Fruit fly (Drosophila melanogaster) whole organism, embryonic: ENCODE data around the gene y.

Experiments used
- CG10654 ChIP-seq: fragments of 200-800 bp; sonication (Bioruptor generic); optimal IDR thresholded peaks from 2 replicates; lab custom pipeline; 2016; ENCODE audit warnings: missing biosample characterization, missing genetic modification characterization
- CG11398 ChIP-seq: fragments of 200-800 bp; sonication (Bioruptor generic); optimal IDR thresholded peaks from 2 replicates; lab custom pipeline; 2016; ENCODE audit warnings: missing biosample characterization, missing genetic modification characterization
- CG12299 ChIP-seq: fragments of 200-800 bp; sonication (Bioruptor generic); optimal IDR thresholded peaks from 2 replicates; lab custom pipeline; 2018; ENCODE audit warnings: missing biosample characterization, mild to moderate bottlenecking, missing genetic modification characterization
- CG12942 ChIP-seq: fragments of 200-800 bp; sonication (Bioruptor generic); optimal IDR thresholded peaks from 3 replicates; lab custom pipeline; 2016; ENCODE audit warnings: missing biosample characterization, missing genetic modification characterization
- CG13894 ChIP-seq: fragments of 200-800 bp; sonication (Bioruptor generic); optimal IDR thresholded peaks from 3 replicates; lab custom pipeline; 2018; ENCODE audit warnings: missing biosample characterization, mild to moderate bottlenecking, missing genetic modification characterization, moderate library complexity
- CG15269 ChIP-seq: fragments of 200-800 bp; sonication (Bioruptor generic); optimal IDR thresholded peaks from 2 replicates; lab custom pipeline; 2018; ENCODE audit warnings: missing biosample characterization, mild to moderate bottlenecking, missing genetic modification characterization, moderate library complexity
- CG1603 ChIP-seq: fragments of 200-800 bp; sonication (Bioruptor generic); optimal IDR thresholded peaks from 2 replicates; lab custom pipeline; 2019; ENCODE audit warnings: missing biosample characterization, mild to moderate bottlenecking, missing genetic modification characterization, moderate library complexity
- CG17186 ChIP-seq: fragments of 200-800 bp; sonication (Bioruptor generic); optimal IDR thresholded peaks from 3 replicates; lab custom pipeline; 2017; ENCODE audit warnings: missing biosample characterization, missing genetic modification reagents, missing genetic modification characterization
- CG17385 ChIP-seq: fragments of 200-800 bp; sonication (Bioruptor generic); optimal IDR thresholded peaks from 3 replicates; lab custom pipeline; 2018; ENCODE audit warnings: missing biosample characterization, mild to moderate bottlenecking, missing genetic modification characterization
- CG17802 ChIP-seq: fragments of 200-800 bp; sonication (Bioruptor generic); optimal IDR thresholded peaks from 2 replicates; lab custom pipeline; 2018; ENCODE audit warnings: missing biosample characterization, mild to moderate bottlenecking, missing genetic modification characterization, moderate library complexity
- CG3407 ChIP-seq: fragments of 200-800 bp; sonication (Bioruptor generic); optimal IDR thresholded peaks from 2 replicates; lab custom pipeline; 2018; ENCODE audit warnings: missing biosample characterization, mild to moderate bottlenecking, missing genetic modification characterization
- CG34422 ChIP-seq: fragments of 200-800 bp; sonication (Bioruptor generic); IDR thresholded peaks from 3 replicates; pipeline ENCODE4 v1.3.6; 2022; ENCODE audit warnings: missing biosample characterization, missing genetic modification characterization
- CG4617 ChIP-seq: fragments of 200-800 bp; sonication (Bioruptor generic); optimal IDR thresholded peaks from 3 replicates; lab custom pipeline; 2016; ENCODE audit warnings: missing biosample characterization, missing genetic modification characterization, borderline replicate concordance
- CG4820 ChIP-seq: fragments of 200-800 bp; sonication (Bioruptor generic); optimal IDR thresholded peaks from 3 replicates; lab custom pipeline; 2016; ENCODE audit warnings: missing biosample characterization, missing genetic modification characterization
- CG6272 ChIP-seq: fragments of 200-800 bp; sonication (Bioruptor generic); IDR thresholded peaks from 2 replicates; pipeline ENCODE4 v1.3.6; 2022; ENCODE audit warnings: missing biosample characterization, missing genetic modification characterization
- CG6765 ChIP-seq: fragments of 200-800 bp; sonication (Bioruptor generic); optimal IDR thresholded peaks from 3 replicates; lab custom pipeline; 2017; ENCODE audit warnings: missing biosample characterization, mild to moderate bottlenecking, missing genetic modification characterization
- CG7357 ChIP-seq: fragments of 200-800 bp; sonication (Bioruptor generic); IDR thresholded peaks from 3 replicates; pipeline ENCODE4 v1.3.6; 2022; ENCODE audit warnings: missing biosample characterization, missing genetic modification characterization
- CG7372 ChIP-seq: fragments of 200-800 bp; sonication (Bioruptor generic); IDR thresholded peaks from 2 replicates; pipeline ENCODE4 v1.3.6; 2022; ENCODE audit warnings: missing biosample characterization, missing genetic modification characterization
- CG7556 ChIP-seq: fragments of 200-800 bp; sonication (Bioruptor generic); optimal IDR thresholded peaks from 2 replicates; lab custom pipeline; 2017; ENCODE audit warnings: missing biosample characterization, mild to moderate bottlenecking, missing genetic modification characterization
- CG7786 ChIP-seq: fragments of 200-800 bp; sonication (Bioruptor generic); optimal IDR thresholded peaks from 2 replicates; lab custom pipeline; 2016; ENCODE audit warnings: missing biosample characterization, missing genetic modification characterization
- CG8290 ChIP-seq, 3 experiments: fragments of 200-800 bp; sonication (Bioruptor generic); optimal IDR thresholded peaks; 2 replicates each; lab custom pipeline; 2016 to 2019; ENCODE audit warnings: missing biosample characterization in 3 of 3, missing genetic modification characterization in 3 of 3, mild to moderate bottlenecking in 2 of 3, moderate library complexity in 1 of 3
- D19A ChIP-seq: fragments of 200-800 bp; optimal IDR thresholded peaks from 3 replicates; lab custom pipeline; 2019; ENCODE audit warnings: missing biosample characterization, mild to moderate bottlenecking, missing genetic modification characterization, moderate library complexity
- Deaf1 ChIP-seq: fragments of 200-800 bp; optimal IDR thresholded peaks from 3 replicates; lab custom pipeline; 2019; ENCODE audit warnings: missing biosample characterization, mild to moderate bottlenecking, missing genetic modification characterization, moderate library complexity
- Gsc ChIP-seq: fragments of 200-800 bp; sonication (Bioruptor generic); IDR thresholded peaks from 2 replicates; pipeline ENCODE4 v1.3.6; 2022; ENCODE audit warnings: missing biosample characterization, missing genetic modification characterization
- HHEX ChIP-seq: fragments of 200-800 bp; sonication (Bioruptor generic); optimal IDR thresholded peaks from 3 replicates; lab custom pipeline; 2017; ENCODE audit warnings: missing biosample characterization, mild to moderate bottlenecking, missing genetic modification characterization, missing genetic modification reagents
- HLH3B ChIP-seq: fragments of 200-800 bp; sonication (Bioruptor generic); IDR thresholded peaks from 2 replicates; pipeline ENCODE4 v1.3.6; 2022; ENCODE audit warnings: missing biosample characterization, missing genetic modification characterization
- HLH54F ChIP-seq: fragments of 200-800 bp; sonication (Bioruptor generic); optimal IDR thresholded peaks from 3 replicates; lab custom pipeline; 2016; ENCODE audit warnings: missing biosample characterization, missing genetic modification characterization
- Lpt ChIP-seq: fragments of >200 bp; optimal IDR thresholded peaks from 2 replicates; lab custom pipeline; 2018; ENCODE audit warnings: missing biosample characterization, missing genetic modification characterization
- Myb ChIP-seq: fragments of 200-800 bp; sonication (Bioruptor generic); optimal IDR thresholded peaks from 2 replicates; lab custom pipeline; 2016; ENCODE audit warnings: missing biosample characterization, missing genetic modification characterization
- Nf-YC ChIP-seq: fragments of 200-800 bp; optimal IDR thresholded peaks from 3 replicates; lab custom pipeline; 2019; ENCODE audit warnings: missing biosample characterization, mild to moderate bottlenecking, missing genetic modification characterization, moderate library complexity
- Sox102F ChIP-seq: fragments of 200-800 bp; sonication (Bioruptor generic); optimal IDR thresholded peaks from 2 replicates; lab custom pipeline; 2018; ENCODE audit warnings: missing biosample characterization, mild to moderate bottlenecking, missing genetic modification characterization, moderate library complexity
- Sry-δ ChIP-seq: fragments of 200-800 bp; sonication (Bioruptor generic); optimal IDR thresholded peaks from 2 replicates; lab custom pipeline; 2016; ENCODE audit warnings: missing biosample characterization, missing genetic modification characterization
- Tbp ChIP-seq: fragments of >200 bp; optimal IDR thresholded peaks from 2 replicates; lab custom pipeline; 2018; ENCODE audit warnings: missing biosample characterization, missing genetic modification characterization
- Trl ChIP-seq, 3 experiments: fragments of >200 bp in 2 of 3; fragments of 200-800 bp in 1 of 3; sonication (Bioruptor generic) in 1 of 3; optimal IDR thresholded peaks; 2 replicates in 1 of 3; 3 replicates in 2 of 3; lab custom pipeline; 2016 to 2017; ENCODE audit warnings: missing biosample characterization in 1 of 3, missing genetic modification characterization in 1 of 3
- abd-A ChIP-seq: fragments of 200-800 bp; sonication (Bioruptor generic); optimal IDR thresholded peaks from 3 replicates; lab custom pipeline; 2019; ENCODE audit warnings: missing biosample characterization, mild to moderate bottlenecking, missing genetic modification characterization, moderate library complexity
- aop ChIP-seq: fragments of 200-800 bp; sonication (Bioruptor generic); IDR thresholded peaks from 2 replicates; pipeline ENCODE4 v1.3.6; 2022; ENCODE audit warnings: missing biosample characterization, missing genetic modification characterization
- br ChIP-seq: fragments of >200 bp; optimal IDR thresholded peaks from 2 replicates; lab custom pipeline; 2017
- dpn ChIP-seq, 2 experiments: fragments of 200-800 bp; sonication (Bioruptor generic); optimal IDR thresholded peaks; 3 replicates each; lab custom pipeline; 2016; ENCODE audit warnings: missing biosample characterization in 2 of 2, missing genetic modification characterization in 2 of 2
- en ChIP-seq: fragments of 200-800 bp; sonication (Bioruptor generic); optimal IDR thresholded peaks from 2 replicates; lab custom pipeline; 2016; ENCODE audit warnings: missing biosample characterization, missing genetic modification characterization
- grn ChIP-seq: fragments of 200-800 bp; sonication (Bioruptor generic); optimal IDR thresholded peaks from 3 replicates; lab custom pipeline; 2017; ENCODE audit warnings: missing biosample characterization, missing genetic modification characterization
- gro ChIP-seq: fragments of 200-800 bp; sonication (Bioruptor generic); optimal IDR thresholded peaks from 2 replicates; lab custom pipeline; 2016; ENCODE audit warnings: missing biosample characterization, missing genetic modification characterization
- hth ChIP-seq: fragments of >200 bp; optimal IDR thresholded peaks from 2 replicates; lab custom pipeline; 2017; ENCODE audit warnings: inconsistent platforms
- lilli ChIP-seq: fragments of 200-800 bp; sonication (Bioruptor generic); optimal IDR thresholded peaks from 3 replicates; lab custom pipeline; 2016; ENCODE audit warnings: missing biosample characterization, missing genetic modification characterization
- mld ChIP-seq: fragments of 200-800 bp; sonication (Bioruptor generic); IDR thresholded peaks from 3 replicates; pipeline ENCODE4 v1.3.6; 2022; ENCODE audit warnings: missing biosample characterization, missing genetic modification characterization; ENCODE audit not compliant: partially characterized antibody
- onecut ChIP-seq: fragments of 200-800 bp; sonication (Bioruptor generic); IDR thresholded peaks from 2 replicates; pipeline ENCODE4 v1.3.6; 2022; ENCODE audit warnings: missing biosample characterization, missing genetic modification characterization
- pb ChIP-seq: fragments of 200-800 bp; sonication (Bioruptor generic); optimal IDR thresholded peaks from 3 replicates; lab custom pipeline; 2016; ENCODE audit warnings: missing biosample characterization, missing genetic modification characterization
- pros ChIP-seq: fragments of 200-800 bp; sonication (Bioruptor generic); optimal IDR thresholded peaks from 3 replicates; lab custom pipeline; 2019; ENCODE audit warnings: missing biosample characterization, mild to moderate bottlenecking, missing genetic modification characterization, moderate library complexity
- sim ChIP-seq: fragments of 200-800 bp; sonication (Bioruptor generic); IDR thresholded peaks from 2 replicates; pipeline ENCODE4 v1.3.6; 2022; ENCODE audit warnings: missing biosample characterization, missing genetic modification characterization
- sob ChIP-seq: fragments of 200-800 bp; sonication (Bioruptor generic); IDR thresholded peaks from 2 replicates; pipeline ENCODE4 v1.3.6; 2022; ENCODE audit warnings: missing biosample characterization, missing genetic modification characterization

y gene

DNA sequence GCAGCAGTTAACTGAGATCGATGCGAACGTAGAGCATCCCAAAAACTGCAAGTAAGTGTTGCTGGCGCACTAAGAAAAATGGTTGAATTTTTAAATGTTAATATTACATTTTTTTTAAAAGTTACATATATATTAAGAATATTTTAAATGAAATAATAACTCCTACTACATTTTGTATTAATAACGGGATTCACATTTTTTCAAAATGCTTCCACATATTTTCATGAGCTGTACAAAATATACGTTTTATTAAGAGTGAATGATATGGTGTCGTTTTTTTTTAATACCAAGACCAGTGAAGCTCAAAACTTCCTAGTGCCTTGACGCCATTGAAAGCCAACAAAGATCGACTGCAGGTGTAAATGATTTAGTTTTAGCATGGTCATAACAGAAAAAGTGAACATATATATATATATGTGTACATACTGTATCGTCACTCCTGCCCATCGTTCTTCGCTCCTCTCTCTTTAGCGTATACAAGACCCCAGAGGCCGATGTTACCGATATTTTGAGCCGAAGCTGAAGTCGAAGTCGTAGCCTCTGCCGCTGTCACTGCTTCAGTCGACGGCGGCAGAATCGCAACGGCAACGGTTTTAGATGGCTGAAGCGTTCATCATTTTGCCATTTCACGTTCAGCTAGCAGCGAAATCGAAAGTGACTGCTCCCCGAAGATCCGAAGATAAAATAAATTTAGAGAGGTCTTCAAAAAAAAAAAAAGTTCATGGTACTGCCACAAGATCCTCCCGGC lies 13.7 kb upstream of the y start (continued):
- TF ChIP-seq abd-A (tag; lab: Kevin White, UChicago): no peak
- TF ChIP-seq Deaf1 (tag; lab: Kevin White, UChicago): peak; percentile 67
- no peak for TF ChIP-seq onecut (GFP tag; lab: Robert Waterston, UW)
- TF ChIP-seq Gsc: no peak
- no peak for TF ChIP-seq Trl (optimal IDR thresholded peaks at IDR 0.05; lab: Kevin White, UChicago)
- no peak for TF ChIP-seq Trl (GFP tag; optimal IDR thresholded peaks at IDR 0.05; lab: Kevin White, UChicago)
- no peak for TF ChIP-seq CG7372 (GFP tag; lab: Robert Waterston, UW)
- TF ChIP-seq CG17802: no peak
- no peak for TF ChIP-seq D19A

dm6 chrX:345246-345645 lies 11.1 kb upstream of the y start:
- TF ChIP-seq HLH3B (GFP tag; lab: Robert Waterston, UW) (0 out of 2 replicates have a peak, but pooled peaks have one; percentile 9), aop (GFP tag; lab: Robert Waterston, UW) (no peak), sim (GFP tag; lab: Robert Waterston, UW) (no peak), grn (GFP tag; lab: Kevin White, UChicago) (no peak), mld (GFP tag; lab: Robert Waterston, UW) (no peak), Tbp (no peak), Myb (GFP tag; lab: Kevin White, UChicago) (no peak), HHEX (no peak), pb (GFP tag; lab: Kevin White, UChicago) (no peak), en (GFP tag; lab: Kevin White, UChicago) (no peak), CG8290 (GFP tag; optimal IDR thresholded peaks at IDR 0.05; lab: Kevin White, UChicago) (no peak), CG8290 (tag; optimal IDR thresholded peaks at IDR 0.05; lab: Kevin White, UChicago) (no peak), HLH54F (GFP tag; lab: Kevin White, UChicago) (no peak), CG4820 (GFP tag; lab: Kevin White, UChicago) (no peak), sob (GFP tag; lab: Robert Waterston, UW) (no peak), CG12299 (tag; lab: Kevin White, UChicago) (no peak), Sry-δ (GFP tag; lab: Kevin White, UChicago) (no peak), Lpt (GFP tag; lab: Kevin White, UChicago) (no peak), pros (no peak), CG7556 (peak; percentile 19), CG1603 (tag; lab: Kevin White, UChicago) (no peak), hth (lab: Kevin White, UChicago) (no peak), CG34422 (GFP tag; lab: Robert Waterston, UW) (no peak), CG11398 (GFP tag; lab: Kevin White, UChicago) (no peak), CG7786 (no peak), CG13894 (tag; lab: Kevin White, UChicago) (no peak), CG7357 (no peak), CG12942 (GFP tag; lab: Kevin White, UChicago) (no peak), Sox102F (GFP tag; lab: Kevin White, UChicago) (peak; percentile 22), br (no peak), CG6272 (GFP tag; lab: Robert Waterston, UW) (no peak), gro (no peak), CG3407 (GFP tag; lab: Kevin White, UChicago) (no peak), CG15269 (tag; lab: Kevin White, UChicago) (peak; percentile 37), Nf-YC (tag; lab: Kevin White, UChicago) (no peak), CG4617 (GFP tag; lab: Kevin White, UChicago) (no peak), CG10654 (GFP tag; lab: Kevin White, UChicago) (no peak), dpn (GFP tag; optimal IDR thresholded peaks at IDR 0.05; lab: Kevin White, UChicago) (peak; percentile 19 to 28), CG17186 (GFP tag; lab: Kevin White, UChicago) (no peak), CG17385 (peak; percentile 10), lilli (peak; percentile 8), CG6765 (GFP tag; lab: Kevin White, UChicago) (no peak)
